Worm (Caenorhabditis elegans) whole organism, midembryonic: ENCODE data around the gene pyc-1.

ENCODE experiments used
- T22C8.4 ChIP-seq: fragments of 200-800 bp; sonication (Bioruptor generic); IDR thresholded peaks from 2 replicates; pipeline ENCODE4 v1.3.6; 2022; ENCODE audit warnings: missing genetic modification characterization, missing compliant biosample characterization
- cog-1 ChIP-seq: sonication (generic microtip); optimal IDR thresholded peaks from 2 replicates; lab custom pipeline; 2016; ENCODE audit warnings: missing genetic modification characterization, missing compliant biosample characterization
- flt-1 ChIP-seq: fragments of 200-800 bp; sonication (Bioruptor generic); IDR thresholded peaks from 2 replicates; pipeline ENCODE4 v1.3.6; 2022; ENCODE audit warnings: missing genetic modification characterization, missing compliant biosample characterization
- klf-2 ChIP-seq: fragments of 200-800 bp; sonication (Bioruptor generic); conservative IDR thresholded peaks from 2 replicates; pipeline ENCODE4 v1.3.6; 2022; ENCODE audit warnings: missing genetic modification reagents, missing genetic modification characterization, missing compliant biosample characterization
- med-1 ChIP-seq: sonication (generic microtip); optimal IDR thresholded peaks from 2 replicates; lab custom pipeline; 2017; ENCODE audit warnings: missing genetic modification characterization, mild to moderate bottlenecking, missing compliant biosample characterization, antibody characterized with exemption, missing genetic modification reagents; ENCODE audit not compliant: insufficient read depth
- ref-1 ChIP-seq: fragments of 200-800 bp; sonication (Bioruptor generic); conservative IDR thresholded peaks from 2 replicates; pipeline ENCODE4 v1.3.6; 2022; ENCODE audit warnings: missing genetic modification reagents, missing genetic modification characterization, missing compliant biosample characterization
- tab-1 ChIP-seq: fragments of 200-800 bp; sonication (Bioruptor generic); IDR thresholded peaks from 2 replicates; pipeline ENCODE4 v1.3.6; 2022; ENCODE audit warnings: missing genetic modification characterization, missing compliant biosample characterization
- ztf-23 ChIP-seq: fragments of 200-800 bp; sonication (Bioruptor generic); IDR thresholded peaks from 2 replicates; pipeline ENCODE4 v1.3.6; 2022; ENCODE audit warnings: missing genetic modification reagents, missing genetic modification characterization, missing compliant biosample characterization
- ztf-29 ChIP-seq: fragments of 200-800 bp; sonication (Bioruptor generic); IDR thresholded peaks from 2 replicates; pipeline ENCODE4 v1.3.6; 2022; ENCODE audit warnings: missing genetic modification reagents, missing genetic modification characterization, missing compliant biosample characterization

pyc-1 gene

ce11 chrV:11822461-11822939, at the start of gene pyc-1:
Gene pyc-1, minus strand, starts transcription at chrV:11822529.
- no peak for TF ChIP-seq T22C8.4
- no peak for TF ChIP-seq klf-2 (GFP tag; lab: Robert Waterston, UW)
- no peak for TF ChIP-seq ztf-29

DNA sequence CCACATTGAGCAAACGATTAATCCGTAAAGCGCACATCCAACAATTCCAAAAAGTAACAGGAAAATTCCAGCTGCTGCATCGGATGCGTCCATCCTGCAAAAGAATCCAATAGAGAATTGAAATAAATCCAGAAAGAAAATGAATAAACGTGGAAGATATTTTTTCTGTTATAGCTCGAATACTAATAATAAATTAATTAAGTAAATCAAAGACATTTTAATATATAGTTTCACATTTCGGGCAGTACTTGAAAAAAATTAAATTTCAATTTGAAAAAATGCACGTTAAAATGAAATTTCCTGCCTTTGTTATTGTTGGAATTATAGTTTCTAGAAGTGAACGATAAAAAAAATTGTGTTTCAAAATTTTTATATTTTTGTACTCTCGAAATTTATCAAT, 45.8 kb upstream of the pyc-1 start, which contains the start of gene R13H4.7:
Gene R13H4.7 (minus strand): TSS at position 101 of the 400 bp plus-strand sequence.
- TF ChIP-seq ztf-23 (GFP tag; lab: Robert Waterston, UW) (no peak), T22C8.4 (no peak), klf-2 (GFP tag; lab: Robert Waterston, UW) (no peak), flt-1 (GFP tag; lab: Robert Waterston, UW) (no peak), tab-1 (GFP tag; lab: Robert Waterston, UW) (no peak), ztf-29 (no peak), cog-1 (tag; lab: Kevin White, UChicago) (no peak), med-1 (GFP tag; lab: Kevin White, UChicago) (no peak), ref-1 (GFP tag; lab: Robert Waterston, UW) (no peak)

DNA sequence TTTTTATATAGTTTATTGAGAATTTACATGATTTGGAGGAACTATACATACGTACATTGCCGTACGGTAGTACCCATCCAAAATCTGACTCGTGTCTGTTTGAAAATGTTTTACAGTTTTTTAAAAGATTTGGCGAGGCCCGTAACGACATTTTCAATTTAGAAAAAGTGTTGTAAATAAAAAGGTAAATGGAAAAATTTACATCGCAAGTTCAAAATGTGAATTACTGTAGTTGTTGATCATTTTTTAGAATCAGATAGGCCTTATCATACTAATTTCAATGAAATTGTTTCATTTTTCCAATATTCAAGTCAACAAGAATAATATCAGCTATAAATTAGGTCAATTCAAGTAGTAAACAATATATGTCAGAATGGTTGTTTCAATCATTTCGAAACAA, 40.5 kb upstream of the pyc-1 start, which contains the start of gene R13H4.6:
Gene R13H4.6 (plus strand): TSS at position 301 of the 400 bp plus-strand sequence.
- TF ChIP-seq tab-1 (GFP tag; lab: Robert Waterston, UW) (no peak), cog-1 (tag; lab: Kevin White, UChicago) (no peak), T22C8.4 (no peak), klf-2 (GFP tag; lab: Robert Waterston, UW) (no peak), med-1 (GFP tag; lab: Kevin White, UChicago) (no peak), ztf-23 (GFP tag; lab: Robert Waterston, UW) (no peak), ref-1 (GFP tag; lab: Robert Waterston, UW) (no peak), ztf-29 (no peak), flt-1 (GFP tag; lab: Robert Waterston, UW) (no peak)

- TF ChIP-seq cog-1 (tag; lab: Kevin White, UChicago) (no peak), ztf-29 (no peak), tab-1 (GFP tag; lab: Robert Waterston, UW) (no peak), med-1 (GFP tag; lab: Kevin White, UChicago) (no peak)
Observed at ce11 chrV:11861880-11862544, 39.7 kb upstream of the pyc-1 start.

DNA sequence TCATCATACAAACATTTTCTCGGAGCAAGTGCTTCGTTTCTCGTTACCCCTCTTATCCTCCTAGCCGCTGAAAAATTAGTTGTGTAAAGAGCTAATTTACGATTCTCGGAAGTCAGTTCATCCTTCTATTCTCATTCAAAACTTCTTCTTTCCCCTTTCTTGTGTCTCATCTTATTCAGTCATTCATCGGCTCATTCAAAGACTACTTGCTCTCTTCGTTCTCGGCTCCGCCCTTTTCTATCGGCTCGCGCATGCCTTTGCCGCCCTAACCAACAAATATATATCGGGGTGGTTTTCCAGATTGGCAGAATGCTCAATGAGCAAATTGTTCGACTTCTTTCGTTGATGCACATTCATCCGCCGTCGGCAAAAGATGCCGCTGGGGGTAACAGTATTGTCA, 38.0 kb upstream of the pyc-1 start, which contains the start of gene R13H4.5:
Gene R13H4.5 (plus strand): TSS at position 301 of the 400 bp plus-strand sequence.
- TF ChIP-seq klf-2 (GFP tag; lab: Robert Waterston, UW) (no peak), ref-1 (GFP tag; lab: Robert Waterston, UW) (no peak), T22C8.4 (no peak), flt-1 (GFP tag; lab: Robert Waterston, UW) (no peak), tab-1 (GFP tag; lab: Robert Waterston, UW) (no peak), cog-1 (tag; lab: Kevin White, UChicago) (no peak), ztf-29 (no peak), med-1 (GFP tag; lab: Kevin White, UChicago) (no peak)

- TF ChIP-seq ref-1 (GFP tag; lab: Robert Waterston, UW) = no peak
- no peak for TF ChIP-seq flt-1 (GFP tag; lab: Robert Waterston, UW)
- TF ChIP-seq T22C8.4 = no peak
- no peak for TF ChIP-seq tab-1 (GFP tag; lab: Robert Waterston, UW)
- no peak for TF ChIP-seq med-1 (GFP tag; lab: Kevin White, UChicago)
- no peak for TF ChIP-seq cog-1 (tag; lab: Kevin White, UChicago)
- no peak for TF ChIP-seq ztf-23 (GFP tag; lab: Robert Waterston, UW)
- TF ChIP-seq ztf-29 = no peak
- TF ChIP-seq klf-2 (GFP tag; lab: Robert Waterston, UW) = no peak
Observed at ce11 chrV:11859082-11859858, 36.9 kb upstream of the pyc-1 start.

ce11 chrV:11858299-11858698, 36.0 kb upstream of the pyc-1 start:
- TF ChIP-seq flt-1 (GFP tag; lab: Robert Waterston, UW) (no peak), tab-1 (GFP tag; lab: Robert Waterston, UW) (no peak), klf-2 (GFP tag; lab: Robert Waterston, UW) (no peak), med-1 (GFP tag; lab: Kevin White, UChicago) (no peak), ztf-29 (no peak), T22C8.4 (no peak), ref-1 (GFP tag; lab: Robert Waterston, UW) (no peak), cog-1 (tag; lab: Kevin White, UChicago) (no peak), ztf-23 (GFP tag; lab: Robert Waterston, UW) (no peak)

DNA sequence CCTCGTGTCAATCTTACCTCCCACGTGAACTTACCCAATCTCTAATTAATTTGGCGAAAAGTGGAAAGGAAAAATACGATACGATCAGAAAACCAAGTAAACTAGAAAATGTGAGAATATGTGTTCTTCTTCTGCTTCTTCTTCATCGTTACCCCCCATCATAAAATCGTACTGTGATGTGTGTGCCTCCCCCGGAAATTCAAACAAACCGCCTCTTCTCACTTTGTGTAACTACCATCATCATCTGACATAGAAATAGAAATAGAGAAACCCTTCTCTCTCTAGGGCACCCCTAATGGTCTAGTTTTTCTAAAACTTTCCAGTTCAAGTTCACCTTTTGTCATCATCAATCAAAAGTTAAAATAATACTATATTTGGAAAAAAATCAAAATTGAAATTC, 35.4 kb upstream of the pyc-1 start:
- TF ChIP-seq ztf-29 (no peak), flt-1 (GFP tag; lab: Robert Waterston, UW) (no peak), ztf-23 (GFP tag; lab: Robert Waterston, UW) (no peak), cog-1 (tag; lab: Kevin White, UChicago) (no peak), med-1 (GFP tag; lab: Kevin White, UChicago) (no peak), tab-1 (GFP tag; lab: Robert Waterston, UW) (no peak), T22C8.4 (no peak), ref-1 (GFP tag; lab: Robert Waterston, UW) (no peak), klf-2 (GFP tag; lab: Robert Waterston, UW) (no peak)

- TF ChIP-seq ztf-23 (GFP tag; lab: Robert Waterston, UW) = no peak
- TF ChIP-seq tab-1 (GFP tag; lab: Robert Waterston, UW) = no peak
- no peak for TF ChIP-seq ztf-29
- no peak for TF ChIP-seq flt-1 (GFP tag; lab: Robert Waterston, UW)
- no peak for TF ChIP-seq T22C8.4
- no peak for TF ChIP-seq med-1 (GFP tag; lab: Kevin White, UChicago)
- TF ChIP-seq klf-2 (GFP tag; lab: Robert Waterston, UW) = no peak
- no peak for TF ChIP-seq ref-1 (GFP tag; lab: Robert Waterston, UW)
- TF ChIP-seq cog-1 (tag; lab: Kevin White, UChicago) = no peak
Observed at ce11 chrV:11856022-11856421, 33.7 kb upstream of the pyc-1 start.
